Worm (Caenorhabditis elegans): Measurements from ENCODE around the gene sup-9.
"Not testable (repeated sequence)": the region's sequence is repeated elsewhere in the genome, so short reads cannot be mapped to it uniquely, and the experiment has no call there.

Gene sup-9

DNA sequence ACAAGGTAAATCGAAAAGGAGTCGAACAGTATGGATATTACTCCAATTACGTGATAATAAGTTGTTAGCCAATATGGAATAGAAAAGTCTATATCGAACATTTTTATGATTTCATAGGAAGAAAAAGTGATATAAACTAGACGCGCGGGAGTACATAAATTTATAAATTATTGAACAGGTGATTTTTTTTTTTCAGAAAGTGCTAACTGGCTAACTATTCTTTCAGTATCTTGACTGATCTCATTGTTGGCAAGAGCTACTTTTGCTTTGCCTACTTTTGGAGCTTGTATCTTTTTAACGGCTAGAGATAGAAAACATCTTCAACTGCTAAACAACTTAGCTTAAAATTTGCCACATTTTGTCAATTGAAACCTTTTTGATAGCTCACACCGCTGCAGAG lies 15.9 kb upstream of the sup-9 start, which contains the start of gene sri-60:
sri-60 (minus strand) TSS at position 101 of the 400 bp plus-strand sequence.
- TF ChIP-seq sea-1 (GFP tag; conservative IDR thresholded peaks at IDR 0.05) (no peak), pes-1 (GFP tag; IDR thresholded peaks at IDR 0.05) (no peak), tbx-37 (GFP tag; conservative IDR thresholded peaks at IDR 0.05) (no peak), ama-1 (optimal IDR thresholded peaks at IDR 0.05) (no peak), hmbx-1 (tag; optimal IDR thresholded peaks at IDR 0.05) (no peak), tra-4 (tag; optimal IDR thresholded peaks at IDR 0.05) (no peak), hmg-4 (GFP tag; optimal IDR thresholded peaks at IDR 0.05) (no peak), aly-1 (tag; optimal IDR thresholded peaks at IDR 0.05) (no peak), ceh-36 (tag; optimal IDR thresholded peaks at IDR 0.05) (no peak), B0310.2 (tag; optimal IDR thresholded peaks at IDR 0.05) (no peak)

DNA sequence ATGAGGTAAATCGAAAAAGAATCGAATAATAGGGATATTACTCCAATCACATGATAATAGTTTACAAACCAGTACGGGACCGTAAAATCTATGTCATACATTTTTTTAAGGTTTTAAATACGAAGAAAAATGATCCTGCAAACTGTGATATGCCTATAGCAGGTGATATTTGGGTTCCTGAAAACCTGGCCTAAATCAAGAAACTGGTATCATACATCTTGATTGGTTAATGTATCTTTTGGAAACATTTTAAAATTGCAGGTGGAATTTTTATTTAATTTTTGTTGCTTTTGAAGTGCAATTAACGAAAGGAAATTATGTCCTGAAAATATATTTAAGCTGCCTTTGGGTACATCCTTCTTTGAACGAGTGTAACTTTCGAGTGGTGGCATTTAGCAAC lies 13.4 kb upstream of the sup-9 start, which contains the start of gene sri-61:
sri-61 (minus strand) TSS at position 101 of the 400 bp plus-strand sequence.
- TF ChIP-seq ets-7 (tag; optimal IDR thresholded peaks at IDR 0.05) = no peak
- no peak for TF ChIP-seq hnd-1 (tag; optimal IDR thresholded peaks at IDR 0.05)
- TF ChIP-seq tbx-11 (GFP tag; IDR thresholded peaks at IDR 0.05) = no peak
- no peak for TF ChIP-seq ceh-36 (tag; optimal IDR thresholded peaks at IDR 0.05)
- TF ChIP-seq aly-1 (tag; optimal IDR thresholded peaks at IDR 0.05) = no peak
- no peak for TF ChIP-seq scrt-1 (GFP tag; IDR thresholded peaks at IDR 0.05)
- TF ChIP-seq tbx-37 (GFP tag; conservative IDR thresholded peaks at IDR 0.05) = no peak
- no peak for TF ChIP-seq pes-1 (GFP tag; IDR thresholded peaks at IDR 0.05)
- TF ChIP-seq hmbx-1 (tag; optimal IDR thresholded peaks at IDR 0.05) = no peak
- TF ChIP-seq hmg-4 (GFP tag; optimal IDR thresholded peaks at IDR 0.05) = no peak
- TF ChIP-seq tra-4 (tag; optimal IDR thresholded peaks at IDR 0.05) = no peak
- TF ChIP-seq F13C5.2 (tag; optimal IDR thresholded peaks at IDR 0.05) = no peak
- TF ChIP-seq ceh-13 (GFP tag; optimal IDR thresholded peaks at IDR 0.05) = no peak
- TF ChIP-seq ama-1 (optimal IDR thresholded peaks at IDR 0.05) = no peak
- TF ChIP-seq sea-1 (GFP tag; conservative IDR thresholded peaks at IDR 0.05) = no peak
- no peak for TF ChIP-seq flt-1 (GFP tag; IDR thresholded peaks at IDR 0.05)

DNA sequence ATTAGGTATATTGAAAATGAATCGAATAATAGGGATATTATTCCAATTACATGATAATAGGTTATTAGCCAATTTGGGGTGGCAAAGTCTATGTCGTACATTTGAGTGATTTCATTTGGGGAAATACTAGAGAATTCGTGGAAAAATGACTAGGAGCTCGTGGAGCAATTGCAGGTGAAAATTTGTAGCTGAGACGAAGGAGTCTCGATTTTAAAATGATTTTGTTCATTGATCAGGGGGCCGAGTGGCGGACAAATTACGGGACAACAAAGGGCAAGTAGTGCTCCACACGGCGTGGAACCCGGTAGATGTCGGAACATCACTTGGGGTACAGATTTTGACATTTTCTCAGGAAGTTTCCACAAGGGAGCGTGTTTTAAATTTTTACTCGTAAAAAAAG lies 11.6 kb upstream of the sup-9 start, which contains the start of gene sri-62:
sri-62 (minus strand) TSS at position 101 of the 400 bp plus-strand sequence.
- TF ChIP-seq flt-1 (GFP tag; IDR thresholded peaks at IDR 0.05) (no peak), tra-4 (tag; optimal IDR thresholded peaks at IDR 0.05) (no peak), ceh-13 (GFP tag; optimal IDR thresholded peaks at IDR 0.05) (no peak), F13C5.2 (tag; optimal IDR thresholded peaks at IDR 0.05) (no peak), ets-7 (tag; optimal IDR thresholded peaks at IDR 0.05) (no peak), pes-1 (GFP tag; IDR thresholded peaks at IDR 0.05) (no peak), sea-1 (GFP tag; conservative IDR thresholded peaks at IDR 0.05) (no peak), scrt-1 (GFP tag; IDR thresholded peaks at IDR 0.05) (no peak), tbx-37 (GFP tag; conservative IDR thresholded peaks at IDR 0.05) (no peak), hmbx-1 (tag; optimal IDR thresholded peaks at IDR 0.05) (no peak), hnd-1 (tag; optimal IDR thresholded peaks at IDR 0.05) (no peak), aly-1 (tag; optimal IDR thresholded peaks at IDR 0.05) (no peak)

DNA sequence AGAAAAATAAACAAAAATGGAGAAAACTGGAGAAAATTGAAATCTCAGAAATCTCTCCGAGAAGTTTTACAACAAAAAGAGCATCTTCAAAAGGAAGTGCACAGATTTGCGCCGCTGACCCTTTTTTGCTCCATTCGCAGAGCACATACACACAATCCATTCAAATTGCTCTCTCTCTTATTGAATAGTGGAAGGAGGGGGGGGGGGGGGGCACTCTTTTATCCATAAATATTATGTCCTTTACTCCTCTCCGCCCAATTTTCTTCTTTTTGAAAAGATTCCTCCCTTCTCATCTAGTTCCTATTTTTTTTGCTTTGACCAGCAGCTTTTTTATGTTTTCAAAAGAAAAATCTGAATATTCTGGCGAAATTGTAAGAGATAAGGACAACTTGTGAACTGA lies 8.3 kb upstream of the sup-9 start:
- no peak for TF ChIP-seq ama-1 (optimal IDR thresholded peaks at IDR 0.05)
- TF ChIP-seq F13C5.2 (tag; optimal IDR thresholded peaks at IDR 0.05) = no peak
- no peak for TF ChIP-seq sea-1 (GFP tag; conservative IDR thresholded peaks at IDR 0.05)
- TF ChIP-seq B0310.2 (tag; optimal IDR thresholded peaks at IDR 0.05) = no peak
- TF ChIP-seq ets-7 (tag; optimal IDR thresholded peaks at IDR 0.05) = no peak
- no peak for TF ChIP-seq hmg-4 (GFP tag; optimal IDR thresholded peaks at IDR 0.05)
- no peak for TF ChIP-seq tra-4 (tag; optimal IDR thresholded peaks at IDR 0.05)
- no peak for TF ChIP-seq pes-1 (GFP tag; IDR thresholded peaks at IDR 0.05)
- TF ChIP-seq aly-1 (tag; optimal IDR thresholded peaks at IDR 0.05) = no peak
- TF ChIP-seq hnd-1 (tag; optimal IDR thresholded peaks at IDR 0.05) = no peak
- no peak for TF ChIP-seq scrt-1 (GFP tag; IDR thresholded peaks at IDR 0.05)
- no peak for TF ChIP-seq ceh-13 (GFP tag; optimal IDR thresholded peaks at IDR 0.05)
- no peak for TF ChIP-seq ceh-36 (tag; optimal IDR thresholded peaks at IDR 0.05)
- TF ChIP-seq hmbx-1 (tag; optimal IDR thresholded peaks at IDR 0.05) = no peak
- TF ChIP-seq flt-1 (GFP tag; IDR thresholded peaks at IDR 0.05) = no peak

ce11 chrII:2692476-2692875 lies 5.6 kb upstream of the sup-9 start, which contains the start of gene set-11:
TSS of gene set-11 (minus strand) at chrII:2692576.
- no peak for TF ChIP-seq flt-1 (GFP tag; IDR thresholded peaks at IDR 0.05)
- TF ChIP-seq aly-1 (tag; optimal IDR thresholded peaks at IDR 0.05) = no peak
- TF ChIP-seq B0310.2 (tag; optimal IDR thresholded peaks at IDR 0.05) = no peak
- no peak for TF ChIP-seq tbx-37 (GFP tag; conservative IDR thresholded peaks at IDR 0.05)
- TF ChIP-seq F13C5.2 (tag; optimal IDR thresholded peaks at IDR 0.05) = no peak
- no peak for TF ChIP-seq hnd-1 (tag; optimal IDR thresholded peaks at IDR 0.05)
- TF ChIP-seq tra-4 (tag; optimal IDR thresholded peaks at IDR 0.05) = no peak

DNA sequence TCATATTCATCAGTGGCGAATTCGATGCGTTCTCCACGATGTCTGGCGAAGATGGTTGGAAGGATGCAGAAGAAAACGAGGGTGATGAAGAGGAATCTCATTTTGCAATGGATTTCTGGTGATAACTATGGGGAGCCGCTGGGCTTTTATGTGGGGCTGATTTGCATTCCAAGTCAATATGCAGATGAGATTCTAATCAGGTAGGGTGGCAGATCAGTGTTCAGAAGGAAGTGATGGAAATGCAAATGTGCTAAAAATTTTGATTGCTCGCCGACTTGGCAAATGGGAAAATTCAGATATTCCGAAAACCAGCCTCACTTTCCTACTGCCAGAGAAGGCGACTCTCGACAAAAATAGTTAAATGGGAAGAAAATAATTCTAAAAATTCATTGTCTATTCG lies 3.3 kb upstream of the sup-9 start, which contains the start of gene nspf-3:
nspf-3 (minus strand) TSS at position 101 of the 400 bp plus-strand sequence.
- no peak for TF ChIP-seq ama-1 (optimal IDR thresholded peaks at IDR 0.05)
- TF ChIP-seq hnd-1 (tag; optimal IDR thresholded peaks at IDR 0.05) = no peak
- TF ChIP-seq sea-1 (GFP tag; conservative IDR thresholded peaks at IDR 0.05) = no peak
- no peak for TF ChIP-seq flt-1 (GFP tag; IDR thresholded peaks at IDR 0.05)
- no peak for TF ChIP-seq tbx-37 (GFP tag; conservative IDR thresholded peaks at IDR 0.05)
- no peak for TF ChIP-seq pes-1 (GFP tag; IDR thresholded peaks at IDR 0.05)
- no peak for TF ChIP-seq aly-1 (tag; optimal IDR thresholded peaks at IDR 0.05)
- no peak for TF ChIP-seq hmg-4 (GFP tag; optimal IDR thresholded peaks at IDR 0.05)
- no peak for TF ChIP-seq tra-4 (tag; optimal IDR thresholded peaks at IDR 0.05)
- no peak for TF ChIP-seq tbx-11 (GFP tag; IDR thresholded peaks at IDR 0.05)
- TF ChIP-seq hmbx-1 (tag; optimal IDR thresholded peaks at IDR 0.05) = no peak
- TF ChIP-seq ets-7 (tag; optimal IDR thresholded peaks at IDR 0.05) = no peak
- TF ChIP-seq F13C5.2 (tag; optimal IDR thresholded peaks at IDR 0.05) = no peak
- TF ChIP-seq scrt-1 (GFP tag; IDR thresholded peaks at IDR 0.05) = no peak

DNA sequence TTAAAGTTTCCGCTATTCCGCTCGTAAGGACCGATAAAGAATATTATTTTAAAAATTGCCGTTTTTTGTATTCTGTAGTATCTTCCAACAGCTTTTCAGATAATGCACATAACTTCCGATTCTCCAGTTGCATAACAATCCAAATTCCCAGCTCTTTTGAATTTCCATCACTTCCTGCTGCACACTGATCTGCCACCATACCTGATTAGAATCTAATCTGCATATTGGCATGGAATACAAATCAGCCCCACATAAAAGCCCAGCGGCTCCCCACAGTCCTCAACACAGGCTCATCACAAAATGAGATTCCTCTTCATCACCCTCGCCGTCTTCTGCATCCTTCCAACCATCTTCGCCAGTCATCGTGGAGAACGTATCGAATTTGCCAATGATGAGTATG lies 1.8 kb upstream of the sup-9 start, which contains the start of gene nspf-2:
nspf-2 (plus strand) TSS at position 301 of the 400 bp plus-strand sequence.
- TF ChIP-seq ama-1 (optimal IDR thresholded peaks at IDR 0.05); hmbx-1 (tag; optimal IDR thresholded peaks at IDR 0.05); aly-1 (tag; optimal IDR thresholded peaks at IDR 0.05): not testable (repeated sequence)
